Fruit fly (Drosophila melanogaster) whole organism, embryonic: ENCODE measurements around the gene CG14931.

Experiments used
- Abd-B ChIP-seq: fragments of 200-800 bp; sonication (Bioruptor generic); optimal IDR thresholded peaks from 2 replicates; lab custom pipeline; 2018; ENCODE audit warnings: missing biosample characterization, mild to moderate bottlenecking, missing genetic modification characterization, moderate library complexity
- Ada2b ChIP-seq: fragments of 200-800 bp; sonication (Bioruptor generic); IDR thresholded peaks from 2 replicates; pipeline ENCODE4 v1.3.6; 2022; ENCODE audit warnings: missing biosample characterization, missing genetic modification characterization
- B-H2 ChIP-seq: fragments of 200-800 bp; sonication (Bioruptor generic); optimal IDR thresholded peaks from 2 replicates; lab custom pipeline; 2018; ENCODE audit warnings: missing biosample characterization, mild to moderate bottlenecking, missing genetic modification characterization
- CG10321 ChIP-seq: fragments of 200-800 bp; sonication (Bioruptor generic); IDR thresholded peaks from 2 replicates; pipeline ENCODE4 v1.3.6; 2022; ENCODE audit warnings: missing biosample characterization, missing genetic modification characterization
- CG11093 ChIP-seq: fragments of 200-800 bp; sonication (Bioruptor generic); IDR thresholded peaks from 3 replicates; pipeline ENCODE4 v1.3.6; 2022; ENCODE audit warnings: missing biosample characterization, missing genetic modification characterization
- CG11398 ChIP-seq: fragments of 200-800 bp; sonication (Bioruptor generic); optimal IDR thresholded peaks from 2 replicates; lab custom pipeline; 2016; ENCODE audit warnings: missing biosample characterization, missing genetic modification characterization
- CG11560 ChIP-seq: fragments of 200-800 bp; sonication (Bioruptor generic); IDR thresholded peaks from 3 replicates; pipeline ENCODE4 v1.3.6; 2022; ENCODE audit warnings: missing biosample characterization, missing genetic modification characterization
- CG12219 ChIP-seq: fragments of 200-800 bp; sonication (Bioruptor generic); optimal IDR thresholded peaks from 3 replicates; lab custom pipeline; 2018; ENCODE audit warnings: missing biosample characterization, mild to moderate bottlenecking, missing genetic modification characterization
- CG12659 ChIP-seq: fragments of 200-800 bp; sonication (Bioruptor generic); optimal IDR thresholded peaks from 3 replicates; lab custom pipeline; 2017; ENCODE audit warnings: mild to moderate bottlenecking, missing biosample characterization, missing genetic modification reagents, missing genetic modification characterization
- CG16779 ChIP-seq: fragments of 200-800 bp; sonication (Bioruptor generic); IDR thresholded peaks from 2 replicates; pipeline ENCODE4 v1.3.6; 2022; ENCODE audit warnings: missing biosample characterization, missing genetic modification characterization
- CG3163 ChIP-seq: fragments of 200-800 bp; sonication (Bioruptor generic); optimal IDR thresholded peaks from 3 replicates; lab custom pipeline; 2016; ENCODE audit warnings: missing biosample characterization, missing genetic modification characterization
- CG4282 ChIP-seq: fragments of 200-800 bp; sonication (Bioruptor generic); optimal IDR thresholded peaks from 2 replicates; lab custom pipeline; 2016; ENCODE audit warnings: missing biosample characterization, missing genetic modification characterization
- CG4820 ChIP-seq: fragments of 200-800 bp; sonication (Bioruptor generic); optimal IDR thresholded peaks from 3 replicates; lab custom pipeline; 2016; ENCODE audit warnings: missing biosample characterization, missing genetic modification characterization
- CG8924 ChIP-seq: fragments of 200-800 bp; optimal IDR thresholded peaks from 3 replicates; lab custom pipeline; 2019; ENCODE audit warnings: missing biosample characterization, mild to moderate bottlenecking, missing genetic modification characterization, moderate library complexity
- CG9932 ChIP-seq: fragments of 200-800 bp; sonication (Bioruptor generic); IDR thresholded peaks from 2 replicates; pipeline ENCODE4 v1.3.6; 2022; ENCODE audit warnings: missing biosample characterization, missing genetic modification characterization
- CoRest ChIP-seq: fragments of 200-800 bp; sonication (Bioruptor generic); optimal IDR thresholded peaks from 3 replicates; lab custom pipeline; 2018; ENCODE audit warnings: missing biosample characterization, mild to moderate bottlenecking, missing genetic modification characterization, moderate library complexity
- Dip3 ChIP-seq: fragments of 200-800 bp; sonication (Bioruptor generic); optimal IDR thresholded peaks from 3 replicates; lab custom pipeline; 2016; ENCODE audit warnings: missing biosample characterization, missing genetic modification characterization
- Elba2 ChIP-seq: fragments of 200-800 bp; sonication (Bioruptor generic); optimal IDR thresholded peaks from 3 replicates; lab custom pipeline; 2016; ENCODE audit warnings: missing biosample characterization, missing genetic modification characterization
- Fer2 ChIP-seq: fragments of 200-800 bp; sonication (Bioruptor generic); optimal IDR thresholded peaks from 2 replicates; lab custom pipeline; 2018; ENCODE audit warnings: missing biosample characterization, mild to moderate bottlenecking, missing genetic modification characterization, moderate library complexity
- Hey ChIP-seq: fragments of 200-800 bp; sonication (Bioruptor generic); optimal IDR thresholded peaks from 3 replicates; lab custom pipeline; 2018; ENCODE audit warnings: missing biosample characterization, mild to moderate bottlenecking, missing genetic modification characterization
- HmgZ ChIP-seq: fragments of 200-800 bp; sonication (Bioruptor generic); optimal IDR thresholded peaks from 2 replicates; lab custom pipeline; 2018; ENCODE audit warnings: missing biosample characterization, mild to moderate bottlenecking, missing genetic modification characterization
- Lpt ChIP-seq: fragments of >200 bp; optimal IDR thresholded peaks from 2 replicates; lab custom pipeline; 2018; ENCODE audit warnings: missing biosample characterization, missing genetic modification characterization
- Mad ChIP-seq: fragments of 200-800 bp; sonication (Bioruptor generic); optimal IDR thresholded peaks from 2 replicates; lab custom pipeline; 2016; ENCODE audit warnings: missing biosample characterization, missing genetic modification characterization
- NfI ChIP-seq: fragments of 200-800 bp; sonication (Bioruptor generic); optimal IDR thresholded peaks from 3 replicates; lab custom pipeline; 2018; ENCODE audit warnings: missing biosample characterization, mild to moderate bottlenecking, missing genetic modification characterization, moderate library complexity
- Side ChIP-seq: fragments of 200-800 bp; sonication (Bioruptor generic); optimal IDR thresholded peaks from 2 replicates; lab custom pipeline; 2016; ENCODE audit warnings: missing biosample characterization, missing genetic modification characterization
- Usf ChIP-seq: fragments of 200-800 bp; sonication (Bioruptor generic); optimal IDR thresholded peaks from 2 replicates; lab custom pipeline; 2017; ENCODE audit warnings: missing genotype, missing biosample characterization, missing genetic modification characterization
- amos ChIP-seq: fragments of 200-800 bp; sonication (Bioruptor generic); IDR thresholded peaks from 2 replicates; pipeline ENCODE4 v1.3.6; 2022; ENCODE audit warnings: missing biosample characterization, missing genetic modification characterization; ENCODE audit not compliant: partially characterized antibody
- ap ChIP-seq: fragments of 200-800 bp; sonication (Bioruptor generic); IDR thresholded peaks from 2 replicates; pipeline ENCODE4 v1.3.6; 2022; ENCODE audit warnings: missing biosample characterization, missing genetic modification characterization
- ash1 ChIP-seq: fragments of 200-800 bp; sonication (Bioruptor generic); optimal IDR thresholded peaks from 2 replicates; lab custom pipeline; 2018; ENCODE audit warnings: missing biosample characterization, mild to moderate bottlenecking, missing genetic modification characterization
- br ChIP-seq: fragments of >200 bp; optimal IDR thresholded peaks from 2 replicates; lab custom pipeline; 2017
- cg ChIP-seq: fragments of 200-800 bp; sonication (Bioruptor generic); optimal IDR thresholded peaks from 3 replicates; lab custom pipeline; 2019; ENCODE audit warnings: missing biosample characterization, mild to moderate bottlenecking, missing genetic modification characterization, moderate library complexity
- chm ChIP-seq: fragments of 200-800 bp; sonication (Bioruptor generic); IDR thresholded peaks from 2 replicates; pipeline ENCODE4 v1.3.6; 2022; ENCODE audit warnings: missing biosample characterization, missing genetic modification characterization
- corto ChIP-seq: fragments of 200-800 bp; sonication (Bioruptor generic); optimal IDR thresholded peaks from 2 replicates; lab custom pipeline; 2016; ENCODE audit warnings: missing biosample characterization, mild to moderate bottlenecking, missing genetic modification characterization, moderate library complexity
- dm ChIP-seq: fragments of 200-800 bp; sonication (Bioruptor generic); optimal IDR thresholded peaks from 3 replicates; lab custom pipeline; 2016; ENCODE audit warnings: missing biosample characterization, missing genetic modification characterization
- en ChIP-seq: fragments of 200-800 bp; sonication (Bioruptor generic); optimal IDR thresholded peaks from 2 replicates; lab custom pipeline; 2016; ENCODE audit warnings: missing biosample characterization, missing genetic modification characterization
- ewg ChIP-seq: fragments of 200-800 bp; sonication (Bioruptor generic); optimal IDR thresholded peaks from 3 replicates; lab custom pipeline; 2017; ENCODE audit warnings: mild to moderate bottlenecking, missing biosample characterization, missing genetic modification reagents, missing genetic modification characterization
- fd102C ChIP-seq: fragments of 200-800 bp; sonication (Bioruptor generic); optimal IDR thresholded peaks from 2 replicates; lab custom pipeline; 2018; ENCODE audit warnings: missing biosample characterization, mild to moderate bottlenecking, missing genetic modification characterization, moderate library complexity
- ftz-f1 ChIP-seq: fragments of 200-800 bp; sonication (Bioruptor generic); optimal IDR thresholded peaks from 2 replicates; lab custom pipeline; 2016; ENCODE audit warnings: missing biosample characterization, missing genetic modification characterization
- grau ChIP-seq: fragments of 200-800 bp; optimal IDR thresholded peaks from 3 replicates; lab custom pipeline; 2019; ENCODE audit warnings: missing biosample characterization, mild to moderate bottlenecking, missing genetic modification characterization, moderate library complexity
- klu ChIP-seq: fragments of 200-800 bp; sonication (Bioruptor generic); IDR thresholded peaks from 2 replicates; pipeline ENCODE4 v1.3.6; 2022; ENCODE audit warnings: missing biosample characterization, missing genetic modification characterization
- lilli ChIP-seq: fragments of 200-800 bp; sonication (Bioruptor generic); optimal IDR thresholded peaks from 3 replicates; lab custom pipeline; 2016; ENCODE audit warnings: missing biosample characterization, missing genetic modification characterization
- peb ChIP-seq: fragments of 200-800 bp; sonication (Bioruptor generic); IDR thresholded peaks from 2 replicates; pipeline ENCODE4 v1.3.6; 2022; ENCODE audit warnings: missing biosample characterization, missing genetic modification characterization
- pfk ChIP-seq: fragments of 200-800 bp; sonication (Bioruptor generic); optimal IDR thresholded peaks from 2 replicates; lab custom pipeline; 2018; ENCODE audit warnings: missing biosample characterization, mild to moderate bottlenecking, missing genetic modification characterization, moderate library complexity
- pita ChIP-seq: fragments of 200-800 bp; sonication (Bioruptor generic); optimal IDR thresholded peaks from 2 replicates; lab custom pipeline; 2017; ENCODE audit warnings: missing biosample characterization, mild to moderate bottlenecking, missing genetic modification characterization
- pros ChIP-seq: fragments of 200-800 bp; sonication (Bioruptor generic); optimal IDR thresholded peaks from 3 replicates; lab custom pipeline; 2019; ENCODE audit warnings: missing biosample characterization, mild to moderate bottlenecking, missing genetic modification characterization, moderate library complexity
- sd ChIP-seq: fragments of 200-800 bp; sonication (Bioruptor generic); optimal IDR thresholded peaks from 3 replicates; lab custom pipeline; 2018; ENCODE audit warnings: missing biosample characterization, mild to moderate bottlenecking, missing genetic modification characterization, moderate library complexity
- seq ChIP-seq: fragments of 200-800 bp; sonication (Bioruptor generic); IDR thresholded peaks from 2 replicates; pipeline ENCODE4 v1.3.6; 2022; ENCODE audit warnings: missing biosample characterization, missing genetic modification characterization
- shn ChIP-seq: fragments of 200-800 bp; sonication (Bioruptor generic); optimal IDR thresholded peaks from 3 replicates; lab custom pipeline; 2016; ENCODE audit warnings: missing biosample characterization, missing genetic modification characterization
- slbo ChIP-seq: fragments of 200-800 bp; sonication (Bioruptor generic); IDR thresholded peaks from 2 replicates; pipeline ENCODE4 v1.3.6; 2022; ENCODE audit warnings: missing biosample characterization, missing genetic modification characterization
- tna ChIP-seq: fragments of 200-800 bp; sonication (Bioruptor generic); IDR thresholded peaks from 2 replicates; pipeline ENCODE4 v1.3.6; 2022; ENCODE audit warnings: missing biosample characterization, missing genetic modification characterization; ENCODE audit not compliant: partially characterized antibody
- vvl ChIP-seq: fragments of 200-800 bp; sonication (Bioruptor generic); IDR thresholded peaks from 2 replicates; pipeline ENCODE4 v1.3.6; 2022; ENCODE audit warnings: missing biosample characterization, missing genetic modification characterization
- wdn ChIP-seq: fragments of 200-800 bp; sonication (Bioruptor generic); IDR thresholded peaks from 2 replicates; pipeline ENCODE4 v1.3.6; 2022; ENCODE audit warnings: missing biosample characterization, missing genetic modification characterization

CG14931 gene

dm6 chr2L:11829277-11829676 is 41.1 kb downstream of the CG14931 start, which contains the start of gene esc (continued):
- no peak for TF ChIP-seq CG10321
- TF ChIP-seq CG9932, result peak; percentile 60
- TF ChIP-seq cg (GFP tag; lab: Kevin White, UChicago), result no peak
- no peak for TF ChIP-seq tna
- TF ChIP-seq CG3163 (GFP tag; lab: Kevin White, UChicago), result peak; percentile 13
- peak; percentile 24 for TF ChIP-seq Side (GFP tag; lab: Kevin White, UChicago)
- no peak for TF ChIP-seq seq
- TF ChIP-seq vvl, result no peak; the same call in 1 of the 2 replicates
- peak; percentile 50 for TF ChIP-seq amos
- TF ChIP-seq corto (GFP tag; lab: Kevin White, UChicago), result no peak
- no peak for TF ChIP-seq pfk (GFP tag; lab: Kevin White, UChicago)
- TF ChIP-seq grau (tag; lab: Kevin White, UChicago), result no peak
- peak; percentile 26 for TF ChIP-seq dm (GFP tag; lab: Kevin White, UChicago)
- no peak for TF ChIP-seq pros
- TF ChIP-seq wdn (GFP tag; lab: Robert Waterston, UW), result no peak
- peak; percentile 61 for TF ChIP-seq CG4282 (GFP tag; lab: Kevin White, UChicago)
- TF ChIP-seq Fer2 (tag; lab: Kevin White, UChicago), result no peak
- TF ChIP-seq ap (GFP tag; lab: Robert Waterston, UW), result no peak
- TF ChIP-seq CG12659 (GFP tag; lab: Kevin White, UChicago), result peak; percentile 37
- peak; percentile 77 for TF ChIP-seq HmgZ (tag; lab: Kevin White, UChicago)
- no peak for TF ChIP-seq NfI
- no peak for TF ChIP-seq fd102C
- TF ChIP-seq sd, result no peak
- TF ChIP-seq CG11560, result no peak
- TF ChIP-seq CG12219 (GFP tag; lab: Kevin White, UChicago), result no peak
- no peak for TF ChIP-seq Hey (tag; lab: Kevin White, UChicago)
- TF ChIP-seq en (GFP tag; lab: Kevin White, UChicago), result no peak
- no peak for TF ChIP-seq B-H2 (GFP tag; lab: Kevin White, UChicago)
- peak; percentile 26 for TF ChIP-seq CG4820 (GFP tag; lab: Kevin White, UChicago)
- TF ChIP-seq br (lab: Kevin White, UChicago), result no peak
- peak; percentile 39; the same call in 1 of the 2 replicates for TF ChIP-seq slbo (GFP tag; lab: Robert Waterston, UW)
- TF ChIP-seq peb (GFP tag; lab: Robert Waterston, UW), result no peak
- TF ChIP-seq Usf (GFP tag; lab: Kevin White, UChicago), result no peak
- TF ChIP-seq klu (GFP tag; lab: Robert Waterston, UW), result no peak
- peak; percentile 2 for TF ChIP-seq Abd-B
- TF ChIP-seq CG11093 (GFP tag; lab: Robert Waterston, UW), result no peak
- TF ChIP-seq CG11398 (GFP tag; lab: Kevin White, UChicago), result no peak
- TF ChIP-seq pita (GFP tag; lab: Kevin White, UChicago), result no peak
- TF ChIP-seq lilli (GFP tag; lab: Kevin White, UChicago), result peak; percentile 39
- TF ChIP-seq chm (GFP tag; lab: Robert Waterston, UW), result no peak
- peak; percentile 49 for TF ChIP-seq CoRest
- peak; percentile 61 for TF ChIP-seq Mad (GFP tag; lab: Kevin White, UChicago)
- peak; percentile 25 for TF ChIP-seq ftz-f1 (GFP tag; lab: Kevin White, UChicago)
- TF ChIP-seq Lpt (GFP tag; lab: Kevin White, UChicago), result no peak
- TF ChIP-seq Ada2b (GFP tag; lab: Robert Waterston, UW), result no peak
- no peak for TF ChIP-seq ash1 (GFP tag; lab: Kevin White, UChicago)
- no peak for TF ChIP-seq CG8924 (tag; lab: Kevin White, UChicago)
- TF ChIP-seq Elba2 (GFP tag; lab: Kevin White, UChicago), result peak; percentile 5
- TF ChIP-seq shn, result no peak
- TF ChIP-seq CG16779 (GFP tag; lab: Robert Waterston, UW), result no peak
- TF ChIP-seq ewg (GFP tag; lab: Kevin White, UChicago), result peak; percentile 13
- TF ChIP-seq Dip3 (GFP tag; lab: Kevin White, UChicago), result no peak
